Worm (Caenorhabditis elegans) whole organism, midembryonic: ENCODE measurements around the gene ntp-1.

Experiments
- T22C8.4 ChIP-seq: fragments of 200-800 bp; sonication (Bioruptor generic); IDR thresholded peaks from 2 replicates; pipeline ENCODE4 v1.3.6; 2022; ENCODE audit warnings: missing genetic modification characterization, missing compliant biosample characterization
- cog-1 ChIP-seq: sonication (generic microtip); optimal IDR thresholded peaks from 2 replicates; lab custom pipeline; 2016; ENCODE audit warnings: missing genetic modification characterization, missing compliant biosample characterization
- flt-1 ChIP-seq: fragments of 200-800 bp; sonication (Bioruptor generic); IDR thresholded peaks from 2 replicates; pipeline ENCODE4 v1.3.6; 2022; ENCODE audit warnings: missing genetic modification characterization, missing compliant biosample characterization
- med-1 ChIP-seq: sonication (generic microtip); optimal IDR thresholded peaks from 2 replicates; lab custom pipeline; 2017; ENCODE audit warnings: missing genetic modification characterization, mild to moderate bottlenecking, missing compliant biosample characterization, antibody characterized with exemption, missing genetic modification reagents; ENCODE audit not compliant: insufficient read depth
- ref-1 ChIP-seq: fragments of 200-800 bp; sonication (Bioruptor generic); conservative IDR thresholded peaks from 2 replicates; pipeline ENCODE4 v1.3.6; 2022; ENCODE audit warnings: missing genetic modification reagents, missing genetic modification characterization, missing compliant biosample characterization
- tab-1 ChIP-seq: fragments of 200-800 bp; sonication (Bioruptor generic); IDR thresholded peaks from 2 replicates; pipeline ENCODE4 v1.3.6; 2022; ENCODE audit warnings: missing genetic modification characterization, missing compliant biosample characterization
- ztf-23 ChIP-seq: fragments of 200-800 bp; sonication (Bioruptor generic); IDR thresholded peaks from 2 replicates; pipeline ENCODE4 v1.3.6; 2022; ENCODE audit warnings: missing genetic modification reagents, missing genetic modification characterization, missing compliant biosample characterization
- ztf-29 ChIP-seq: fragments of 200-800 bp; sonication (Bioruptor generic); IDR thresholded peaks from 2 replicates; pipeline ENCODE4 v1.3.6; 2022; ENCODE audit warnings: missing genetic modification reagents, missing genetic modification characterization, missing compliant biosample characterization

ce11 chrIV:7760117-7760516 lies 34.5 kb downstream of the ntp-1 start, which contains the start of gene del-7:
- TF ChIP-seq cog-1 (tag; lab: Kevin White, UChicago) (no peak), ref-1 (GFP tag; lab: Robert Waterston, UW) (no peak), flt-1 (no peak), med-1 (GFP tag; lab: Kevin White, UChicago) (no peak), ztf-23 (GFP tag; lab: Robert Waterston, UW) (no peak), T22C8.4 (no peak), tab-1 (GFP tag; lab: Robert Waterston, UW) (no peak), ztf-29 (GFP tag; lab: Robert Waterston, UW) (no peak)
